Worm (Caenorhabditis elegans) whole organism, late embryonic: ENCODE results near the gene T03F6.4.

Experiments
- F13H6.1 ChIP-seq: sonication (generic microtip); optimal IDR thresholded peaks from 2 replicates; lab custom pipeline; 2016; ENCODE audit warnings: missing genetic modification characterization, missing compliant biosample characterization
- K09A11.1 ChIP-seq: sonication (generic microtip); optimal IDR thresholded peaks from 2 replicates; lab custom pipeline; 2017; ENCODE audit warnings: antibody characterized with exemption, mild to moderate bottlenecking, missing genetic modification characterization, missing compliant biosample characterization; ENCODE audit not compliant: insufficient read depth
- ceh-24 ChIP-seq: sonication (generic microtip); optimal IDR thresholded peaks from 2 replicates; lab custom pipeline; 2016; ENCODE audit warnings: mild to moderate bottlenecking, missing genetic modification characterization, missing compliant biosample characterization
- dmd-4 ChIP-seq: sonication (generic microtip); optimal IDR thresholded peaks from 2 replicates; lab custom pipeline; 2016; ENCODE audit warnings: borderline replicate concordance, missing genetic modification characterization, missing compliant biosample characterization
- hlh-30 ChIP-seq: sonication (generic microtip); optimal IDR thresholded peaks from 2 replicates; lab custom pipeline; 2017; ENCODE audit warnings: antibody characterized with exemption, missing genetic modification characterization, missing compliant biosample characterization; ENCODE audit not compliant: insufficient read depth
- hlh-8 ChIP-seq: sonication (generic microtip); optimal IDR thresholded peaks from 2 replicates; lab custom pipeline; 2016; ENCODE audit warnings: missing genotype, missing genetic modification characterization, missing compliant biosample characterization
- pha-4 ChIP-seq: fragments of 150-350 bp; optimal IDR thresholded peaks from 2 replicates; lab custom pipeline; 2018; ENCODE audit warnings: missing biosample characterization, missing genetic modification reagents, missing genetic modification characterization
- ref-2 ChIP-seq: sonication (generic microtip); optimal IDR thresholded peaks from 2 replicates; lab custom pipeline; 2016; ENCODE audit warnings: missing genetic modification characterization, missing compliant biosample characterization
- sdc-2 ChIP-seq: sonication (generic microtip); optimal IDR thresholded peaks from 2 replicates; lab custom pipeline; 2016; ENCODE audit warnings: missing genotype, missing genetic modification characterization, missing compliant biosample characterization
- tbx-2 ChIP-seq: sonication (generic microtip); optimal IDR thresholded peaks from 2 replicates; lab custom pipeline; 2016; ENCODE audit warnings: missing genetic modification characterization, missing compliant biosample characterization

ce11 chrIII:13344538-13345136, 41.3 kb upstream of the T03F6.4 start, which contains the start of gene acaa-2:
- no peak for TF ChIP-seq hlh-30 (tag; lab: Kevin White, UChicago)
- TF ChIP-seq hlh-8 (tag; lab: Kevin White, UChicago), result no peak
- no peak for TF ChIP-seq sdc-2 (tag; lab: Kevin White, UChicago)
- TF ChIP-seq dmd-4 (tag; lab: Kevin White, UChicago), result no peak
- no peak for TF ChIP-seq K09A11.1 (tag; lab: Kevin White, UChicago)
- TF ChIP-seq ref-2 (tag; lab: Kevin White, UChicago), result no peak
- no peak for TF ChIP-seq ceh-24 (tag; lab: Kevin White, UChicago)
- no peak for TF ChIP-seq pha-4 (tag; lab: Kevin White, UChicago)
- TF ChIP-seq tbx-2 (tag; lab: Kevin White, UChicago), result no peak
- no peak for TF ChIP-seq F13H6.1 (tag; lab: Kevin White, UChicago)
